Worm (Caenorhabditis elegans): ENCODE data around the gene tmem-131.

ce11 chrIII:5010723-5011122, 12.8 kb upstream of the tmem-131 start:
- TF ChIP-seq nhr-77 (tag; optimal IDR thresholded peaks at IDR 0.05) (no peak), aly-2 (tag; optimal IDR thresholded peaks at IDR 0.05) (no peak), nhr-28 (tag; optimal IDR thresholded peaks at IDR 0.05) (no peak), mdl-1 (tag; optimal IDR thresholded peaks at IDR 0.05) (no peak), elt-2 (tag; optimal IDR thresholded peaks at IDR 0.05) (no peak), snpc-4 (tag; optimal IDR thresholded peaks at IDR 0.05) (no peak), dpl-1 (GFP tag; optimal IDR thresholded peaks at IDR 0.05) (no peak), ceh-88 (GFP tag; IDR thresholded peaks at IDR 0.05) (no peak), nhr-237 (tag; optimal IDR thresholded peaks at IDR 0.05) (no peak), fkh-10 (GFP tag; optimal IDR thresholded peaks at IDR 0.05) (no peak), C34B4.2 (tag; optimal IDR thresholded peaks at IDR 0.05) (no peak), ceh-63 (GFP tag; optimal IDR thresholded peaks at IDR 0.05) (no peak)
